Fruit fly (Drosophila melanogaster): ENCODE data around the gene Naa30A.

Gene Naa30A

DNA sequence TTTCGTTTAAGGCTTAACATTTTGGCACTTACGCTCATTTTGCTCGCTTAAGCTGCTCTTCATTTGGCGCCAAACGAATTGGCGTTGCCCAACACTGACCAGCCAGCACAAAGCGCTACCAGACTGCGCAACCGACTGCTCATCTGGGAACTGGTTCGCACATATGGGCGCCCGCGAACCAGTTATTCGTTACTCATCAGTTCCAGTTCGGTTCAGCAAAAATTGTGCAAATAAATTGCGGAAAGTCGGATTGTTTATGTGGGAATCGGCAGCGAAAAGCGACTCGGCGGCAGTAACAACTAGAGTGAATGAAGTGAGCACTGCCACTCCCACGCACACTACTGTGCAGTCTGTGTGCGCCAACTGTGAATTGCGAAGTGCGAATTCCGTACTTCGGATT lies 51.0 kb downstream of the Naa30A start, which contains the start of gene Rilpl (continued):
- TF ChIP-seq slou (GFP tag; optimal IDR thresholded peaks at IDR 0.05) (no peak), CG8089 (GFP tag; optimal IDR thresholded peaks at IDR 0.05) (no peak), B-H1 (GFP tag; IDR thresholded peaks at IDR 0.05) (no peak), wek (GFP tag; optimal IDR thresholded peaks at IDR 0.05) (no peak), dysf (GFP tag; IDR thresholded peaks at IDR 0.05) (no peak), CG3407 (GFP tag; optimal IDR thresholded peaks at IDR 0.05) (no peak), D (optimal IDR thresholded peaks at IDR 0.05) (no peak), D (GFP tag; optimal IDR thresholded peaks at IDR 0.05) (no peak), CG8478 (optimal IDR thresholded peaks at IDR 0.05) (no peak), pros (GFP tag; optimal IDR thresholded peaks at IDR 0.05) (no peak), CG7357 (GFP tag; IDR thresholded peaks at IDR 0.05) (no peak), hth (optimal IDR thresholded peaks at IDR 0.05) (no peak), Doc2 (GFP tag; IDR thresholded peaks at IDR 0.05) (no peak), CG4730 (GFP tag; IDR thresholded peaks at IDR 0.05) (no peak), ci (GFP tag; IDR thresholded peaks at IDR 0.05) (peak; percentile 51; the same call in 2 of the 3 replicates), Oli (tag; optimal IDR thresholded peaks at IDR 0.05) (no peak), croc (GFP tag; conservative IDR thresholded peaks at IDR 0.05) (no peak), ash1 (GFP tag; optimal IDR thresholded peaks at IDR 0.05) (no peak), CG3065 (GFP tag; optimal IDR thresholded peaks at IDR 0.05) (no peak), peb (GFP tag; IDR thresholded peaks at IDR 0.05) (no peak), CG15601 (tag; optimal IDR thresholded peaks at IDR 0.05) (peak; percentile 9), Atf3 (GFP tag; optimal IDR thresholded peaks at IDR 0.05) (no peak), Jarid2 (GFP tag; optimal IDR thresholded peaks at IDR 0.05) (no peak), CG3847 (GFP tag; IDR thresholded peaks at IDR 0.05) (peak; percentile 82), Nf-YA (GFP tag; IDR thresholded peaks at IDR 0.05) (no peak), Bteb2 (GFP tag; optimal IDR thresholded peaks at IDR 0.05) (peak; percentile 25), CG12236 (GFP tag; optimal IDR thresholded peaks at IDR 0.05) (no peak), CG4707 (GFP tag; optimal IDR thresholded peaks at IDR 0.05) (no peak), CG17385 (GFP tag; optimal IDR thresholded peaks at IDR 0.05) (no peak), cwo (GFP tag; optimal IDR thresholded peaks at IDR 0.05) (no peak), CG32532 (GFP tag; IDR thresholded peaks at IDR 0.05) (no peak; the same call in 1 of the 2 replicates), cg (GFP tag; optimal IDR thresholded peaks at IDR 0.05) (no peak), onecut (GFP tag; IDR thresholded peaks at IDR 0.05) (no peak), yki (optimal IDR thresholded peaks at IDR 0.05) (no peak), CG17802 (tag; optimal IDR thresholded peaks at IDR 0.05) (no peak), nau (GFP tag; optimal IDR thresholded peaks at IDR 0.05) (no peak), bab2 (GFP tag; optimal IDR thresholded peaks at IDR 0.05) (peak; percentile 2), Dip2 (GFP tag; IDR thresholded peaks at IDR 0.05) (no peak), so (GFP tag; IDR thresholded peaks at IDR 0.05) (no peak), gcm (GFP tag; optimal IDR thresholded peaks at IDR 0.05) (no peak), Hsf (GFP tag; optimal IDR thresholded peaks at IDR 0.05) (peak; percentile 37), grau (tag; optimal IDR thresholded peaks at IDR 0.05) (peak; percentile 24), CG17612 (GFP tag; IDR thresholded peaks at IDR 0.05) (no peak), ind (GFP tag; optimal IDR thresholded peaks at IDR 0.05) (peak; percentile 2), CG12942 (GFP tag; optimal IDR thresholded peaks at IDR 0.05) (no peak), Atf6 (GFP tag; IDR thresholded peaks at IDR 0.05) (no peak), CG16779 (GFP tag; IDR thresholded peaks at IDR 0.05) (0 out of 2 replicates have a peak, but pooled peaks have one; percentile 35), ERR (GFP tag; optimal IDR thresholded peaks at IDR 0.05) (no peak), D19B (GFP tag; optimal IDR thresholded peaks at IDR 0.05) (no peak), dati (GFP tag; IDR thresholded peaks at IDR 0.05) (no peak), zen (tag; optimal IDR thresholded peaks at IDR 0.05) (peak; percentile 13), knrl (GFP tag; IDR thresholded peaks at IDR 0.05; ENCODE audit: partially characterized antibody) (peak; percentile 67), ems (GFP tag; optimal IDR thresholded peaks at IDR 0.05) (no peak), CG15696 (tag; optimal IDR thresholded peaks at IDR 0.05) (no peak)

Measured in whole organism, embryonic.